Fruit fly (Drosophila melanogaster): ENCODE measurements around the gene CG9915.

Gene CG9915

dm6 chrX:16285186-16285585 lies 27.8 kb downstream of the CG9915 start:
- TF ChIP-seq CG4730 (GFP tag; IDR thresholded peaks at IDR 0.05) (no peak), CG13296 (GFP tag; optimal IDR thresholded peaks at IDR 0.05) (peak; percentile 14), CG12299 (tag; optimal IDR thresholded peaks at IDR 0.05) (peak; percentile 10), fd96Cb (tag; optimal IDR thresholded peaks at IDR 0.05) (no peak), ERR (GFP tag; optimal IDR thresholded peaks at IDR 0.05) (no peak), dysf (GFP tag; IDR thresholded peaks at IDR 0.05) (0 out of 3 replicates have a peak, but pooled peaks have one; percentile 13), pan (optimal IDR thresholded peaks at IDR 0.05) (no peak), pan (GFP tag; optimal IDR thresholded peaks at IDR 0.05 in 1 of 2, IDR thresholded peaks at IDR 0.05 in 1 of 2) (peak in 1 of 2 experiments; percentile 19), CG18011 (GFP tag; optimal IDR thresholded peaks at IDR 0.05) (no peak), NFAT (GFP tag; IDR thresholded peaks at IDR 0.05) (no peak), Hmr (GFP tag; optimal IDR thresholded peaks at IDR 0.05) (peak; percentile 40), CG43689 (GFP tag; IDR thresholded peaks at IDR 0.05) (no peak), CG11504 (tag; optimal IDR thresholded peaks at IDR 0.05) (peak; percentile 51), Med (GFP tag) (peak; percentile 76), lilli (GFP tag; optimal IDR thresholded peaks at IDR 0.05) (peak; percentile 24), Xbp1 (GFP tag; optimal IDR thresholded peaks at IDR 0.05) (peak; percentile 17), aop (GFP tag; IDR thresholded peaks at IDR 0.05) (no peak), Xrp1 (GFP tag; IDR thresholded peaks at IDR 0.05) (peak; percentile 51; the same call in 1 of the 2 replicates), Rfx (GFP tag; IDR thresholded peaks at IDR 0.05) (0 out of 2 replicates have a peak, but pooled peaks have one; percentile 25), CG2712 (tag; optimal IDR thresholded peaks at IDR 0.05) (peak; percentile 50), jigr1 (GFP tag; IDR thresholded peaks at IDR 0.05) (no peak), CG13424 (tag; optimal IDR thresholded peaks at IDR 0.05) (peak; percentile 37), grn (GFP tag; optimal IDR thresholded peaks at IDR 0.05) (no peak), CG1832 (GFP tag; optimal IDR thresholded peaks at IDR 0.05) (no peak), PHDP (tag; optimal IDR thresholded peaks at IDR 0.05) (peak; percentile 36), Blimp-1 (GFP tag; optimal IDR thresholded peaks at IDR 0.05) (peak; percentile 18), CG3281 (GFP tag; optimal IDR thresholded peaks at IDR 0.05) (peak; percentile 9), CG31441 (GFP tag; IDR thresholded peaks at IDR 0.05) (peak; percentile 41), lola (GFP tag; optimal IDR thresholded peaks at IDR 0.05) (peak in 1 of 3 experiments; percentile 6), onecut (GFP tag; IDR thresholded peaks at IDR 0.05) (no peak), CG15269 (tag; optimal IDR thresholded peaks at IDR 0.05) (peak; percentile 48), prd (optimal IDR thresholded peaks at IDR 0.05) (no peak), prd (GFP tag; IDR thresholded peaks at IDR 0.05) (peak; percentile 22; the same call in 1 of the 3 replicates), lmd (GFP tag; IDR thresholded peaks at IDR 0.05) (peak; percentile 14; the same call in 1 of the 2 replicates), knrl (GFP tag; IDR thresholded peaks at IDR 0.05; ENCODE audit: partially characterized antibody) (no peak), H2.0 (GFP tag; IDR thresholded peaks at IDR 0.05) (no peak), Drgx (GFP tag; IDR thresholded peaks at IDR 0.05) (0 out of 2 replicates have a peak, but pooled peaks have one; percentile 11), ken (GFP tag; IDR thresholded peaks at IDR 0.05) (no peak), Fer1 (GFP tag; optimal IDR thresholded peaks at IDR 0.05) (peak; percentile 47), CG11093 (GFP tag; IDR thresholded peaks at IDR 0.05) (no peak), sob (GFP tag; IDR thresholded peaks at IDR 0.05) (no peak), disco-r (GFP tag; optimal IDR thresholded peaks at IDR 0.05) (no peak), ems (GFP tag; optimal IDR thresholded peaks at IDR 0.05) (peak; percentile 2), trh (GFP tag; optimal IDR thresholded peaks at IDR 0.05) (no peak), Sox100B (GFP tag; optimal IDR thresholded peaks at IDR 0.05) (peak; percentile 1), CG12659 (GFP tag; optimal IDR thresholded peaks at IDR 0.05) (peak; percentile 6), CG3726 (GFP tag; IDR thresholded peaks at IDR 0.05) (no peak), ranshi (GFP tag; IDR thresholded peaks at IDR 0.05) (0 out of 2 replicates have a peak, but pooled peaks have one; percentile 28), hkb (optimal IDR thresholded peaks at IDR 0.05) (no peak), hkb (GFP tag; IDR thresholded peaks at IDR 0.05) (0 out of 2 replicates have a peak, but pooled peaks have one; percentile 28), CG12219 (GFP tag; optimal IDR thresholded peaks at IDR 0.05) (no peak), Fer3 (tag; optimal IDR thresholded peaks at IDR 0.05) (peak; percentile 38)

Data from whole organism, embryonic.